Worm (Caenorhabditis elegans) whole organism, L4 larva: ENCODE data around the gene F56H11.2.

Experiments
- aly-2 ChIP-seq: sonication (generic microtip); optimal IDR thresholded peaks from 2 replicates; lab custom pipeline; 2018; ENCODE audit warnings: missing biosample characterization, missing genetic modification characterization
- daf-12 ChIP-seq: fragments of 150-350 bp; optimal IDR thresholded peaks from 2 replicates; lab custom pipeline; 2014; ENCODE audit warnings: missing biosample characterization, missing genetic modification reagents, missing genetic modification characterization
- dve-1 ChIP-seq: sonication (generic microtip); optimal IDR thresholded peaks from 2 replicates; lab custom pipeline; 2017; ENCODE audit warnings: antibody characterized with exemption, mild to moderate bottlenecking, missing genetic modification characterization, missing compliant biosample characterization; ENCODE audit not compliant: insufficient read depth
- lin-38 ChIP-seq: fragments of 200-800 bp; sonication (Bioruptor generic); IDR thresholded peaks from 2 replicates; pipeline ENCODE4 v1.3.6; 2022; ENCODE audit warnings: missing genetic modification reagents, missing genetic modification characterization, missing compliant biosample characterization
- mdl-1 ChIP-seq, 2 experiments: fragments of 150-350 bp in 1 of 2; sonication (generic microtip) in 1 of 2; optimal IDR thresholded peaks; 2 replicates each; lab custom pipeline; 2014 to 2017; ENCODE audit warnings: missing biosample characterization in 2 of 2, missing genetic modification characterization in 2 of 2
- mxl-3 ChIP-seq: fragments of 200-800 bp; sonication (Bioruptor generic); optimal IDR thresholded peaks from 2 replicates; lab custom pipeline; 2018; ENCODE audit warnings: mild to moderate bottlenecking, missing genetic modification characterization, missing compliant biosample characterization
- nhr-11 ChIP-seq: fragments of 150-350 bp; optimal IDR thresholded peaks from 2 replicates; lab custom pipeline; 2014; ENCODE audit warnings: missing biosample characterization, missing genetic modification characterization
- nhr-237 ChIP-seq: sonication (generic microtip); optimal IDR thresholded peaks from 2 replicates; lab custom pipeline; 2017; ENCODE audit warnings: missing biosample characterization, missing genetic modification characterization
- nhr-77 ChIP-seq: fragments of 150-350 bp; optimal IDR thresholded peaks from 2 replicates; lab custom pipeline; 2014; ENCODE audit warnings: missing biosample characterization, missing genetic modification characterization
- unc-62 ChIP-seq, 3 experiments: fragments of 150-350 bp in 1 of 3; sonication (generic microtip); optimal IDR thresholded peaks in 2 of 3; peaks in 1 of 3; 1 replicate in 1 of 3; 2 replicates in 2 of 3; lab custom pipeline; 2014 to 2017; ENCODE audit warnings: missing biosample characterization in 3 of 3, missing genetic modification characterization in 3 of 3, missing genetic modification reagents in 3 of 3, missing genotype in 1 of 3
- zip-11 ChIP-seq: fragments of 200-800 bp; sonication (Bioruptor generic); IDR thresholded peaks from 2 replicates; pipeline ENCODE4 v1.3.6; 2022; ENCODE audit warnings: missing genetic modification characterization, missing compliant biosample characterization
- ztf-11 ChIP-seq: fragments of 150-350 bp; optimal IDR thresholded peaks from 2 replicates; lab custom pipeline; 2014; ENCODE audit warnings: missing biosample characterization, missing genetic modification characterization

- no peak for TF ChIP-seq nhr-77
- TF ChIP-seq dve-1: no peak
- TF ChIP-seq mxl-3 (GFP tag; lab: Kevin White, UChicago): no peak
- TF ChIP-seq ztf-11 (tag; lab: Kevin White, UChicago): no peak
- TF ChIP-seq zip-11 (GFP tag; lab: Robert Waterston, UW): no peak
- TF ChIP-seq nhr-237: no peak
- TF ChIP-seq unc-62 (GFP tag; optimal IDR thresholded peaks at IDR 0.05 in 1 of 2; lab: Kevin White, UChicago): no peak
- no peak for TF ChIP-seq unc-62 (tag; optimal IDR thresholded peaks at IDR 0.05; lab: Kevin White, UChicago)
- no peak for TF ChIP-seq nhr-11 (tag; lab: Kevin White, UChicago)
- no peak for TF ChIP-seq daf-12 (tag; lab: Kevin White, UChicago)
- no peak for TF ChIP-seq lin-38 (GFP tag; lab: Robert Waterston, UW)
- no peak for TF ChIP-seq mdl-1 (tag; optimal IDR thresholded peaks at IDR 0.05; lab: Kevin White, UChicago)
- no peak for TF ChIP-seq aly-2 (tag; lab: Kevin White, UChicago)
Measured at ce11 chrIV:9512836-9513235, 20.1 kb downstream of the F56H11.2 start, which contains the start of gene C33A12.3.
